Worm (Caenorhabditis elegans) whole organism, late embryonic: ENCODE results near the gene C54F6.12.
"Not testable (repeated sequence)": the region's sequence is repeated elsewhere in the genome, so short reads cannot be mapped to it uniquely, and the experiment has no call there.

Experiments
- F13H6.1 ChIP-seq: sonication (generic microtip); optimal IDR thresholded peaks from 2 replicates; lab custom pipeline; 2016; ENCODE audit warnings: missing genetic modification characterization, missing compliant biosample characterization
- K02D7.2 ChIP-seq: sonication (generic microtip); optimal IDR thresholded peaks from 2 replicates; lab custom pipeline; 2017; ENCODE audit warnings: mild to moderate bottlenecking, missing genetic modification characterization, missing compliant biosample characterization
- ahr-1 ChIP-seq: sonication (generic microtip); optimal IDR thresholded peaks from 2 replicates; lab custom pipeline; 2016; ENCODE audit warnings: missing genetic modification characterization, missing compliant biosample characterization
- ceh-14 ChIP-seq: sonication (generic microtip); optimal IDR thresholded peaks from 2 replicates; lab custom pipeline; 2016; ENCODE audit warnings: missing genotype, missing genetic modification characterization, missing compliant biosample characterization
- ceh-19 ChIP-seq: fragments of 200-800 bp; sonication (Bioruptor generic); optimal IDR thresholded peaks from 2 replicates; lab custom pipeline; 2018; ENCODE audit warnings: mild to moderate bottlenecking, missing genetic modification characterization, missing compliant biosample characterization
- ceh-24 ChIP-seq: sonication (generic microtip); optimal IDR thresholded peaks from 2 replicates; lab custom pipeline; 2016; ENCODE audit warnings: mild to moderate bottlenecking, missing genetic modification characterization, missing compliant biosample characterization
- ceh-30 ChIP-seq: fragments of 150-350 bp; optimal IDR thresholded peaks from 2 replicates; lab custom pipeline; 2014; ENCODE audit warnings: missing biosample characterization, missing genetic modification characterization
- ceh-31 ChIP-seq: sonication (generic microtip); optimal IDR thresholded peaks from 2 replicates; lab custom pipeline; 2016; ENCODE audit warnings: missing genetic modification characterization, missing compliant biosample characterization
- ceh-34 ChIP-seq: sonication (generic microtip); optimal IDR thresholded peaks from 2 replicates; lab custom pipeline; 2016; ENCODE audit warnings: mild to moderate bottlenecking, missing genetic modification characterization, missing compliant biosample characterization
- ceh-6 ChIP-seq: fragments of 200-800 bp; sonication (Bioruptor generic); optimal IDR thresholded peaks from 2 replicates; lab custom pipeline; 2018; ENCODE audit warnings: mild to moderate bottlenecking, missing genetic modification characterization, missing compliant biosample characterization
- che-1 ChIP-seq: sonication (generic microtip); optimal IDR thresholded peaks from 2 replicates; lab custom pipeline; 2016; ENCODE audit warnings: mild to moderate bottlenecking, missing genetic modification characterization, missing compliant biosample characterization
- dmd-4 ChIP-seq: sonication (generic microtip); optimal IDR thresholded peaks from 2 replicates; lab custom pipeline; 2016; ENCODE audit warnings: borderline replicate concordance, missing genetic modification characterization, missing compliant biosample characterization
- dve-1 ChIP-seq: sonication (generic microtip); optimal IDR thresholded peaks from 2 replicates; lab custom pipeline; 2017; ENCODE audit warnings: antibody characterized with exemption, mild to moderate bottlenecking, missing genetic modification characterization, missing compliant biosample characterization
- elt-2 ChIP-seq: sonication (generic microtip); optimal IDR thresholded peaks from 2 replicates; lab custom pipeline; 2016; ENCODE audit warnings: missing genetic modification reagents, missing genetic modification characterization, missing compliant biosample characterization
- elt-4 ChIP-seq: sonication (generic microtip); optimal IDR thresholded peaks from 2 replicates; lab custom pipeline; 2016; ENCODE audit warnings: missing genetic modification characterization, missing compliant biosample characterization
- ets-4 ChIP-seq: sonication (generic microtip); optimal IDR thresholded peaks from 2 replicates; lab custom pipeline; 2016; ENCODE audit warnings: missing genetic modification characterization, missing compliant biosample characterization
- fax-1 ChIP-seq: sonication (generic microtip); optimal IDR thresholded peaks from 2 replicates; lab custom pipeline; 2016; ENCODE audit warnings: missing genotype, missing genetic modification characterization, missing compliant biosample characterization
- fkh-10 ChIP-seq: fragments of 150-350 bp; optimal IDR thresholded peaks from 2 replicates; lab custom pipeline; 2014; ENCODE audit warnings: missing biosample characterization, missing genetic modification reagents, missing genetic modification characterization
- gmeb-2 ChIP-seq: sonication (generic microtip); optimal IDR thresholded peaks from 2 replicates; lab custom pipeline; 2016; ENCODE audit warnings: missing genetic modification characterization, inconsistent platforms, missing compliant biosample characterization
- hlh-13 ChIP-seq: fragments of 200-800 bp; sonication (Bioruptor generic); optimal IDR thresholded peaks from 2 replicates; lab custom pipeline; 2018; ENCODE audit warnings: mild to moderate bottlenecking, missing genetic modification characterization, missing compliant biosample characterization
- hlh-30 ChIP-seq: sonication (generic microtip); optimal IDR thresholded peaks from 2 replicates; lab custom pipeline; 2017; ENCODE audit warnings: antibody characterized with exemption, missing genetic modification characterization, missing compliant biosample characterization; ENCODE audit not compliant: insufficient read depth
- lin-11 ChIP-seq: fragments of 200-800 bp; sonication (Bioruptor generic); optimal IDR thresholded peaks from 2 replicates; lab custom pipeline; 2018; ENCODE audit warnings: mild to moderate bottlenecking, missing genetic modification characterization, missing compliant biosample characterization
- madf-2 ChIP-seq: sonication (generic microtip); optimal IDR thresholded peaks from 2 replicates; lab custom pipeline; 2017; ENCODE audit warnings: missing genetic modification characterization, missing compliant biosample characterization
- mec-3 ChIP-seq: sonication (generic microtip); optimal IDR thresholded peaks from 2 replicates; lab custom pipeline; 2016; ENCODE audit warnings: borderline replicate concordance, missing genetic modification characterization, missing compliant biosample characterization
- nhr-11 ChIP-seq: fragments of 150-350 bp; optimal IDR thresholded peaks from 2 replicates; lab custom pipeline; 2014; ENCODE audit warnings: missing biosample characterization, missing genetic modification characterization
- npax-4 ChIP-seq: sonication (generic microtip); optimal IDR thresholded peaks from 2 replicates; lab custom pipeline; 2016; ENCODE audit warnings: missing genetic modification characterization, missing compliant biosample characterization
- pag-3 ChIP-seq: sonication (generic microtip); optimal IDR thresholded peaks from 2 replicates; lab custom pipeline; 2016; ENCODE audit warnings: missing compliant biosample characterization, missing genetic modification characterization, borderline replicate concordance
- pax-1 ChIP-seq: fragments of 150-350 bp; optimal IDR thresholded peaks from 2 replicates; lab custom pipeline; 2014; ENCODE audit warnings: missing biosample characterization, missing genetic modification characterization
- pqm-1 ChIP-seq: sonication (generic microtip); optimal IDR thresholded peaks from 2 replicates; lab custom pipeline; 2016; ENCODE audit warnings: missing genetic modification characterization, missing compliant biosample characterization
- ref-2 ChIP-seq: sonication (generic microtip); optimal IDR thresholded peaks from 2 replicates; lab custom pipeline; 2016; ENCODE audit warnings: missing genetic modification characterization, missing compliant biosample characterization
- rnt-1 ChIP-seq: sonication (generic microtip); optimal IDR thresholded peaks from 2 replicates; lab custom pipeline; 2016; ENCODE audit warnings: missing genetic modification characterization, missing compliant biosample characterization
- sdc-2 ChIP-seq: sonication (generic microtip); optimal IDR thresholded peaks from 2 replicates; lab custom pipeline; 2016; ENCODE audit warnings: missing genotype, missing genetic modification characterization, missing compliant biosample characterization
- syd-9 ChIP-seq: sonication (generic microtip); optimal IDR thresholded peaks from 2 replicates; lab custom pipeline; 2016; ENCODE audit warnings: mild to moderate bottlenecking, missing genetic modification characterization, moderate library complexity, missing compliant biosample characterization
- tbx-2 ChIP-seq: sonication (generic microtip); optimal IDR thresholded peaks from 2 replicates; lab custom pipeline; 2016; ENCODE audit warnings: missing genetic modification characterization, missing compliant biosample characterization
- unc-55 ChIP-seq: sonication (generic microtip); optimal IDR thresholded peaks from 2 replicates; lab custom pipeline; 2017; ENCODE audit warnings: missing biosample characterization, missing genetic modification reagents, missing genetic modification characterization
- unc-86 ChIP-seq: sonication (generic microtip); optimal IDR thresholded peaks from 2 replicates; lab custom pipeline; 2016; ENCODE audit warnings: missing genetic modification characterization, missing compliant biosample characterization

C54F6.12 gene

DNA sequence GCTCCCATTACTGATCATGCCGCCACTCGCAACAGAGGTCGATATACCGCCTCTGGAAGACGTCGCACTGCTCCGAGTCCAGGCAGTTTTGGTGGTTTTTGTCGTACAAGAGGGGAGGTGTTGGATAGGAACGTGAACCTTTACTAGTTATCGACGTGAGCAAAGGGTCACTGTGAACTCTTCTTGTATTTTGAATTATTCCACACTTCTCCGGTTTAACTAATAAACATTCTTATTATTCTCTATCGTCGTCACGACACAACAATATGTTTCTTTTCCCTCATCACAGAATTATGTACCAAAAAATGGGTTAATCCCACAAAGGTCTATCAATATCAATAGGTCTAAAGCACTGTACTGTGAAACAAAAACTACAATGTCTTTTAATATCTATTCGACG, 26.5 kb downstream of the C54F6.12 start, which contains the start of gene nhr-171:
Gene nhr-171 (plus strand): TSS at position 301 of the 400 bp plus-strand sequence.
- not testable (repeated sequence) for TF ChIP-seq elt-4 (tag; lab: Kevin White, UChicago); ceh-30 (tag; lab: Kevin White, UChicago); sdc-2

ce11 chrV:7508566-7509044, 29.3 kb downstream of the C54F6.12 start, which contains the start of the genes str-31 and nhr-172:
TSS of gene str-31 (minus strand) at chrV:7508666.
TSS of gene nhr-172 (plus strand) at chrV:7508994.
- TF ChIP-seq ceh-19 (no peak), elt-2 (tag; lab: Kevin White, UChicago) (peak; percentile 63)

DNA sequence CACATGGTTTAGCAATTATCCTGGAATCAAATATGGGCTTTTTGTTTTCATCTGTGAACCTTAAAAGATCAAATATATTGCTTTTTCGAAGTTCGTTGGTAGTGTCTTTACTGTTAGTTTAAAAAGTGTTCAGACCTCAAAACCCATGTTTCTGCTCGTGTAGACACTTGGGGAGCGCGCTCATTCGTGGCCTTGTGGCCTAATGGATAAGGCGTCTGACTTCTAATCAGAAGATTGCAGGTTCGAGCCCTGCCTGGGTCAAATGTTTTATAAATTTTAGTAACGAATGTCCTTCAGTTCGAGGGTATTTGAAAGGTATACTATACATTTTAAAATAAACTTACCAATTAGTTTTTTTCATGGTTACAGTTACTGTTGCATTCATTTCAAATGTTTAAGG, 31.7 kb downstream of the C54F6.12 start:
- TF ChIP-seq nhr-11 (tag; lab: Kevin White, UChicago), result no peak
- TF ChIP-seq F13H6.1, result no peak
- TF ChIP-seq ceh-14 (tag; lab: Kevin White, UChicago), result no peak
- no peak for TF ChIP-seq unc-86 (tag; lab: Kevin White, UChicago)
- no peak for TF ChIP-seq rnt-1 (tag; lab: Kevin White, UChicago)
- no peak for TF ChIP-seq madf-2 (tag; lab: Kevin White, UChicago)

ce11 chrV:7504271-7504670, 33.6 kb downstream of the C54F6.12 start, which contains the start of gene srh-229:
TSS of gene srh-229 (minus strand) at chrV:7504371.
- TF ChIP-seq pag-3 (no peak), hlh-13 (GFP tag; lab: Kevin White, UChicago) (no peak), fax-1 (tag; lab: Kevin White, UChicago) (no peak), ref-2 (tag; lab: Kevin White, UChicago) (no peak), tbx-2 (no peak), ceh-14 (tag; lab: Kevin White, UChicago) (no peak), ceh-6 (no peak), pax-1 (tag; lab: Kevin White, UChicago) (no peak)

DNA sequence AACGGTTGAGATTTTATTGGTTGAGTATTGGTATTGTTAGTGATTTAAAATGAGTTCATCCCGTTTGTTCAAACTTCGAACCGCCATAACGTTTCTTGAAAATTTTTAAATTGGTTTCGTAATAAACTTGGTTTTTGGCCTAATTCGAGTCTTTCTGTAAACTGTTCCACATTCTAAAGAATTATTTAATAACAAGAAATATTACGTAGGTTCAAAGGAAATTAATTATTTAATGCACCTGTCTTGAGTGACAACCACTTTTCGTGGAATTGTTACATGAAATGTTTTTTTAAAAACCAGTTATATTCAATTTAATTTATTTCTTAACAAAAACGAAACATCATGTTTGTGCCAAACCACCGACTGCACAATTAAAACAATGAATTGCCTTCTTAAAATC, 36.7 kb downstream of the C54F6.12 start:
- TF ChIP-seq lin-11 (no peak), pqm-1 (tag; lab: Kevin White, UChicago) (no peak), fax-1 (tag; lab: Kevin White, UChicago) (no peak), nhr-11 (tag; lab: Kevin White, UChicago) (no peak)
- TF ChIP-seq, all 69 proteins: peak for 0

- no peak for TF ChIP-seq che-1 (tag; lab: Kevin White, UChicago)
- no peak for TF ChIP-seq F13H6.1
- TF ChIP-seq elt-2 (tag; lab: Kevin White, UChicago), result no peak
- no peak for TF ChIP-seq npax-4 (tag; lab: Kevin White, UChicago)
- TF ChIP-seq fax-1 (tag; lab: Kevin White, UChicago), result no peak
- TF ChIP-seq gmeb-2 (tag; lab: Kevin White, UChicago), result no peak
- no peak for TF ChIP-seq dve-1
- TF ChIP-seq fkh-10, result no peak
- TF ChIP-seq ceh-31 (tag; lab: Kevin White, UChicago), result no peak
- TF ChIP-seq ceh-34 (tag; lab: Kevin White, UChicago), result no peak
- no peak for TF ChIP-seq ahr-1 (tag; lab: Kevin White, UChicago)
- no peak for TF ChIP-seq pax-1 (tag; lab: Kevin White, UChicago)
- no peak for TF ChIP-seq lin-11
- TF ChIP-seq ets-4 (tag; lab: Kevin White, UChicago), result no peak
- no peak for TF ChIP-seq pqm-1 (tag; lab: Kevin White, UChicago)
- no peak for TF ChIP-seq unc-55
Observed at ce11 chrV:7497440-7497839, 40.5 kb downstream of the C54F6.12 start, which contains the start of gene srh-79. TSS of gene srh-79 (plus strand) at chrV:7497740.

ce11 chrV:7495189-7495588, 42.7 kb downstream of the C54F6.12 start, which contains the start of gene srbc-11:
TSS of gene srbc-11 (minus strand) at chrV:7495289.
- TF ChIP-seq dmd-4 (tag; lab: Kevin White, UChicago) (no peak), syd-9 (tag; lab: Kevin White, UChicago) (no peak), ceh-24 (tag; lab: Kevin White, UChicago) (no peak), nhr-11 (tag; lab: Kevin White, UChicago) (no peak), mec-3 (tag; lab: Kevin White, UChicago) (no peak), K02D7.2 (tag; lab: Kevin White, UChicago) (no peak), hlh-13 (GFP tag; lab: Kevin White, UChicago) (no peak), ceh-34 (tag; lab: Kevin White, UChicago) (no peak), hlh-30 (tag; lab: Kevin White, UChicago) (no peak)
